Worm (Caenorhabditis elegans): ENCODE data around the gene F28H7.8.

ce11 chrV:10771390-10771789 is 12.6 kb downstream of the F28H7.8 start, which contains the start of gene D1054.3:
- no peak for TF ChIP-seq elt-1 (tag; optimal IDR thresholded peaks at IDR 0.05; ENCODE audit: borderline replicate concordance, insufficient read depth)
- no peak for TF ChIP-seq mls-2 (tag; optimal IDR thresholded peaks at IDR 0.05)
- TF ChIP-seq nhr-237 (tag; optimal IDR thresholded peaks at IDR 0.05), result no peak
- no peak for TF ChIP-seq snpc-4 (tag; optimal IDR thresholded peaks at IDR 0.05)
- no peak for TF ChIP-seq lin-13 (tag; optimal IDR thresholded peaks at IDR 0.05)
- TF ChIP-seq cnd-1 (tag; optimal IDR thresholded peaks at IDR 0.05), result no peak
- no peak for TF ChIP-seq unc-62 (GFP tag; optimal IDR thresholded peaks at IDR 0.05)
- TF ChIP-seq ztf-11 (tag; optimal IDR thresholded peaks at IDR 0.05), result no peak
- TF ChIP-seq nhr-76 (tag; optimal IDR thresholded peaks at IDR 0.05), result no peak
- TF ChIP-seq nhr-12 (tag; optimal IDR thresholded peaks at IDR 0.05), result no peak
- no peak for TF ChIP-seq sem-2 (GFP tag; optimal IDR thresholded peaks at IDR 0.05)
